Worm (Caenorhabditis elegans) whole organism, mixed stage, embryonic: ENCODE data around the gene T12G3.2.

ENCODE experiments used
- M03D4.4 ChIP-seq: sonication (generic microtip); optimal IDR thresholded peaks from 2 replicates; lab custom pipeline; 2017; ENCODE audit warnings: mild to moderate bottlenecking, missing genetic modification characterization, missing compliant biosample characterization
- bed-3 ChIP-seq: fragments of 200-800 bp; sonication (Bioruptor generic); optimal IDR thresholded peaks from 3 replicates; lab custom pipeline; 2018; ENCODE audit warnings: mild to moderate bottlenecking, missing genetic modification characterization, moderate library complexity, missing compliant biosample characterization
- blmp-1 ChIP-seq: fragments of 150-350 bp; optimal IDR thresholded peaks from 2 replicates; lab custom pipeline; 2014; ENCODE audit warnings: missing biosample characterization, missing genetic modification characterization
- ceh-39 ChIP-seq: fragments of 150-350 bp; optimal IDR thresholded peaks from 2 replicates; lab custom pipeline; 2014; ENCODE audit warnings: missing biosample characterization, missing genetic modification characterization
- ceh-43 ChIP-seq: fragments of 200-800 bp; sonication (Bioruptor generic); optimal IDR thresholded peaks from 2 replicates; lab custom pipeline; 2018; ENCODE audit warnings: mild to moderate bottlenecking, missing genetic modification characterization, moderate library complexity, missing compliant biosample characterization
- ceh-83 ChIP-seq: fragments of 200-800 bp; sonication (Bioruptor generic); optimal IDR thresholded peaks from 2 replicates; lab custom pipeline; 2018; ENCODE audit warnings: mild to moderate bottlenecking, missing genetic modification characterization, missing compliant biosample characterization
- ces-1 ChIP-seq: fragments of 150-350 bp; optimal IDR thresholded peaks from 2 replicates; lab custom pipeline; 2014; ENCODE audit warnings: missing biosample characterization, missing genetic modification reagents, missing genetic modification characterization
- cnd-1 ChIP-seq: fragments of 200-800 bp; sonication (Bioruptor generic); optimal IDR thresholded peaks from 2 replicates; lab custom pipeline; 2018; ENCODE audit warnings: mild to moderate bottlenecking, missing genetic modification characterization, missing compliant biosample characterization
- drap-1 ChIP-seq: fragments of 200-800 bp; sonication (Bioruptor generic); optimal IDR thresholded peaks from 3 replicates; lab custom pipeline; 2018; ENCODE audit warnings: mild to moderate bottlenecking, missing genetic modification characterization, missing compliant biosample characterization
- elt-1 ChIP-seq: sonication (generic microtip); optimal IDR thresholded peaks from 2 replicates; lab custom pipeline; 2017; ENCODE audit warnings: missing genetic modification characterization, mild to moderate bottlenecking, missing compliant biosample characterization, antibody characterized with exemption, moderate library complexity, borderline replicate concordance; ENCODE audit not compliant: insufficient read depth
- elt-3 ChIP-seq: fragments of 150-350 bp; optimal IDR thresholded peaks from 2 replicates; lab custom pipeline; 2014; ENCODE audit warnings: missing biosample characterization, missing genetic modification characterization
- flh-1 ChIP-seq: fragments of 200-800 bp; sonication (Bioruptor generic); optimal IDR thresholded peaks from 2 replicates; lab custom pipeline; 2018; ENCODE audit warnings: mild to moderate bottlenecking, missing genetic modification characterization, moderate library complexity, missing compliant biosample characterization
- ham-2 ChIP-seq: fragments of 200-800 bp; sonication (Bioruptor generic); optimal IDR thresholded peaks from 2 replicates; lab custom pipeline; 2018; ENCODE audit warnings: mild to moderate bottlenecking, missing genetic modification characterization, missing compliant biosample characterization
- hlh-1 ChIP-seq: fragments of 150-350 bp; optimal IDR thresholded peaks from 2 replicates; lab custom pipeline; 2014; ENCODE audit warnings: missing biosample characterization, missing genetic modification reagents, missing genetic modification characterization
- lin-13 ChIP-seq: fragments of 150-350 bp; optimal IDR thresholded peaks from 2 replicates; lab custom pipeline; 2014; ENCODE audit warnings: missing biosample characterization, missing genetic modification characterization
- lin-32 ChIP-seq: fragments of 200-800 bp; sonication (Bioruptor generic); optimal IDR thresholded peaks from 2 replicates; lab custom pipeline; 2018; ENCODE audit warnings: mild to moderate bottlenecking, missing genetic modification characterization, missing compliant biosample characterization
- mab-5 ChIP-seq: fragments of 150-350 bp; optimal IDR thresholded peaks from 2 replicates; lab custom pipeline; 2014; ENCODE audit warnings: missing biosample characterization, missing genetic modification characterization
- mep-1 ChIP-seq: fragments of 150-350 bp; optimal IDR thresholded peaks from 2 replicates; lab custom pipeline; 2017; ENCODE audit warnings: missing biosample characterization, missing genetic modification reagents, missing genetic modification characterization, inconsistent platforms
- mls-2 ChIP-seq: sonication (generic microtip); optimal IDR thresholded peaks from 2 replicates; lab custom pipeline; 2016; ENCODE audit warnings: mild to moderate bottlenecking, missing genetic modification characterization, moderate library complexity, missing compliant biosample characterization
- nhr-12 ChIP-seq: fragments of 150-350 bp; optimal IDR thresholded peaks from 2 replicates; lab custom pipeline; 2014; ENCODE audit warnings: missing biosample characterization, missing genetic modification characterization
- nhr-2 ChIP-seq: fragments of 150-350 bp; optimal IDR thresholded peaks from 2 replicates; lab custom pipeline; 2014; ENCODE audit warnings: missing biosample characterization, missing genetic modification characterization
- nhr-28 ChIP-seq: fragments of 150-350 bp; optimal IDR thresholded peaks from 2 replicates; lab custom pipeline; 2014; ENCODE audit warnings: missing biosample characterization, missing genetic modification characterization
- nhr-76 ChIP-seq: sonication (generic microtip); optimal IDR thresholded peaks from 2 replicates; lab custom pipeline; 2017; ENCODE audit warnings: missing biosample characterization, missing genetic modification characterization
- pha-4 ChIP-seq: fragments of 150-350 bp; optimal IDR thresholded peaks from 2 replicates; lab custom pipeline; 2018; ENCODE audit warnings: missing biosample characterization, missing genetic modification reagents, missing genetic modification characterization
- sem-2 ChIP-seq: fragments of 200-800 bp; sonication (Bioruptor generic); optimal IDR thresholded peaks from 2 replicates; lab custom pipeline; 2018; ENCODE audit warnings: mild to moderate bottlenecking, missing genetic modification characterization, missing compliant biosample characterization
- snpc-4 ChIP-seq: fragments of 150-350 bp; optimal IDR thresholded peaks from 2 replicates; lab custom pipeline; 2014; ENCODE audit warnings: missing biosample characterization, missing genetic modification characterization
- sptf-1 ChIP-seq: sonication (generic microtip); optimal IDR thresholded peaks from 2 replicates; lab custom pipeline; 2017; ENCODE audit warnings: mild to moderate bottlenecking, missing genetic modification characterization, moderate library complexity, missing compliant biosample characterization
- tbx-8 ChIP-seq: fragments of 200-800 bp; sonication (Bioruptor generic); optimal IDR thresholded peaks from 2 replicates; lab custom pipeline; 2018; ENCODE audit warnings: mild to moderate bottlenecking, missing genetic modification characterization, moderate library complexity, missing compliant biosample characterization
- unc-120 ChIP-seq: sonication (generic microtip); optimal IDR thresholded peaks from 2 replicates; lab custom pipeline; 2017; ENCODE audit warnings: missing genetic modification characterization, missing compliant biosample characterization; ENCODE audit not compliant: poor library complexity, severe bottlenecking
- unc-39 ChIP-seq: fragments of 150-350 bp; optimal IDR thresholded peaks from 2 replicates; lab custom pipeline; 2014; ENCODE audit warnings: missing biosample characterization, missing genetic modification characterization
- zip-8 ChIP-seq: fragments of 150-350 bp; optimal IDR thresholded peaks from 2 replicates; lab custom pipeline; 2014; ENCODE audit warnings: missing biosample characterization, missing genetic modification characterization
- ztf-11 ChIP-seq: fragments of 150-350 bp; optimal IDR thresholded peaks from 2 replicates; lab custom pipeline; 2014; ENCODE audit warnings: missing biosample characterization, missing genetic modification characterization

T12G3.2 gene

DNA sequence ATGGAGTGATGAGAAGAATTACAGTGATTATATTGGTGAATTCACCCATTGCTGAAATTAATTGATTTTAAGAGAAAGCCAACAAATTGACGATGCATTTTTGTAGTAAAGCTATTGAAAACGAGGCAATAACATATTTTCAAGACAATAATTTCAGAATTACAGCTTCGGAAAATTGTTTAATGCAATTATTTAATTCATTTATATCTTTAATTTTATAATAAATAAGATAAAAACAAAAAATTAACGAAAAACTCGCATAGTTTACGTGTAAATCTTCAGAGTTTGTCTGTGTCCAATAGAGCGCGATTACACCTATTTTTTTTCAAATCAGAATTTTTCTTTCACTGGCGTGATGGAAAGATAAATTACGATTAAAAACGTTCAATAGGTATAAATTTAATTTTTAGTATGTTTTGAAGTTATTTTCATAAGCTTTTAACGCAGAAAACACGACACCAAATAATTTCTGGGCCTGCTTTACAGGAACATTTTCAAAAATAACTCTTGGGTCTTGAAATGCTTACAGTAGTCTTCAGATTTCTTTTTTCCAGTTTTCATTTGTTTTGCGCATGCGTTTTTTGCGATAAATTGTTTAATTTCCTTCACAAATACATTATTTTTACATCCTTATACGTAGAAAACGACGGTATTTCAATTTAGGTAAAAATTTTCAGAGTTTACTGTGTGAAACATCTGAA, 31.5 kb upstream of the T12G3.2 start, which contains the start of gene tmed-1:
Gene tmed-1, minus strand, starts transcription at position 51 of the 701 bp plus-strand sequence.
- TF ChIP-seq ceh-39 (no peak), zip-8 (tag; lab: Kevin White, UChicago) (no peak), ztf-11 (tag; lab: Kevin White, UChicago) (no peak), nhr-28 (tag; lab: Kevin White, UChicago) (no peak), M03D4.4 (tag; lab: Kevin White, UChicago) (no peak), bed-3 (GFP tag; lab: Kevin White, UChicago) (no peak), unc-39 (no peak), cnd-1 (tag; lab: Kevin White, UChicago) (no peak), mls-2 (tag; lab: Kevin White, UChicago) (no peak), lin-32 (GFP tag; lab: Kevin White, UChicago) (no peak), sem-2 (GFP tag; lab: Kevin White, UChicago) (no peak), mep-1 (tag; lab: Kevin White, UChicago) (no peak), elt-3 (no peak), hlh-1 (tag; lab: Kevin White, UChicago) (no peak), snpc-4 (tag; lab: Kevin White, UChicago) (no peak), sptf-1 (tag; lab: Kevin White, UChicago) (no peak), blmp-1 (tag; lab: Kevin White, UChicago) (no peak), lin-13 (no peak), ceh-83 (GFP tag; lab: Kevin White, UChicago) (no peak), drap-1 (GFP tag; lab: Kevin White, UChicago) (no peak)

DNA sequence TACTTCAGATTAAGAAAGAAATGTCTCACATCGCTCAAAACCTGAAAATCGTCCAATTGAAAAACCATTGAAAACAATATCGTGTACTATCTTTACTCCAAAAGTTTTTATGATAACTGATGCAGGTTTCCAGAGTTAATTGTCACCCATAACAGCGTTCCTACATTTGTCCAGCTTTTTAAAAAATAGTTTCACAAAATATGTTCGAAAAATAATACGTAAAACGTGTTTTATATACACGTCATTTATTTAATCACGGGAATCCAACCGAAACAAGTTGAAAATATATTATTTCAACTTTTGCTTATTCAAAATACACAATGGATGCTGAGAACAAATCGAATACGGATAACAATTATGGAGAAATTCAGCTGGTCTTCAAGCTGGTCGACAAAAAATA, 28.7 kb upstream of the T12G3.2 start, which contains the start of gene K08E4.7:
Gene K08E4.7, plus strand, starts transcription at position 301 of the 400 bp plus-strand sequence.
- TF ChIP-seq ceh-43 (GFP tag; lab: Kevin White, UChicago) (no peak), nhr-2 (tag; lab: Kevin White, UChicago) (no peak), ztf-11 (tag; lab: Kevin White, UChicago) (no peak), lin-32 (GFP tag; lab: Kevin White, UChicago) (no peak), sptf-1 (tag; lab: Kevin White, UChicago) (no peak), elt-3 (no peak), snpc-4 (tag; lab: Kevin White, UChicago) (no peak), mab-5 (no peak), ceh-83 (GFP tag; lab: Kevin White, UChicago) (no peak), pha-4 (tag; lab: Kevin White, UChicago) (no peak), zip-8 (tag; lab: Kevin White, UChicago) (no peak), unc-120 (no peak), ces-1 (GFP tag; lab: Kevin White, UChicago) (no peak), sem-2 (GFP tag; lab: Kevin White, UChicago) (no peak), ham-2 (no peak), flh-1 (GFP tag; lab: Kevin White, UChicago) (no peak), nhr-12 (no peak)

DNA sequence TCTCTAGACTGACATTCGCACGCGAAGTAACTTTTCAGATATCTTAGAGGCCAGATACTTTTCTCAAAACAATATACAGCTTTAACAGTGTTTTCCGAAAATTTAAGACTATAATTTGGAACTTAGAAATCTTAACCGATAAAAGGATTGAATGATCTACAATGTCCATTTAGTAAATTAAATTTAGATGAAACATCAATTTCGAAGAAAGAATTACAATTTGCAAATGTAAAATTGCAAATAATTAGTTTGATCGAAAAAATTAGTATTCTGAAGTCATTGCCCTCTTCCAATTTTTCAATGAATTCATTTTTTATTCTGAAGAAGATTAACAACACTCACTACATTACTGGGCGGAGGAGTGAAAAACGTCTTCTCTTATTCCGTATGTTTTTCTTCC, 21.8 kb upstream of the T12G3.2 start, which contains the start of gene bath-37:
Gene bath-37, plus strand, starts transcription at position 301 of the 400 bp plus-strand sequence.
- no peak for TF ChIP-seq snpc-4 (tag; lab: Kevin White, UChicago)
- no peak for TF ChIP-seq nhr-2 (tag; lab: Kevin White, UChicago)
- no peak for TF ChIP-seq nhr-28 (tag; lab: Kevin White, UChicago)
- no peak for TF ChIP-seq lin-13

DNA sequence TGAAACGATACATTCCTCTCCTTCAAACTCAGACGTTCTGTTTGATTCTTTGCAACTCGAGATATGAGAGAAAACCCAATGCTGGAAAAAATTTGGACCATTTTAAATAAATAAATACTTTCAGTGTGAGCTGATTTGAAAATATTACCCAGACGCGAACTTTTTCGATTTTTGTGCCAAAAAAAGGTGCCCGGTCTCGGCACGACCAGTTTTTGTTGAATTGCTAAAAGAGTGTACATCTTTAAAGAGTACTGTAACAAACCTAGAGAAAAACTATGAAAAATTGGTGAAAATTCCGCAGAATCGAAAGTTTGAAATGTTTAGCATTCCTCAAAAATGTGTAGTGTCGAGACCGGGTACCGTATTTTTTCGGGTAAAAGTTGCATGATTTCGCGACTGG, 14.5 kb upstream of the T12G3.2 start, which contains the start of gene K08E4.8:
Gene K08E4.8, minus strand, starts transcription at position 101 of the 400 bp plus-strand sequence.
- TF ChIP-seq zip-8 (tag; lab: Kevin White, UChicago) (no peak), nhr-12 (no peak), mls-2 (tag; lab: Kevin White, UChicago) (no peak), nhr-76 (tag; lab: Kevin White, UChicago) (no peak), tbx-8 (GFP tag; lab: Kevin White, UChicago) (no peak), cnd-1 (tag; lab: Kevin White, UChicago) (no peak), ceh-43 (GFP tag; lab: Kevin White, UChicago) (no peak), ztf-11 (tag; lab: Kevin White, UChicago) (no peak), nhr-2 (tag; lab: Kevin White, UChicago) (no peak), elt-1 (tag; lab: Kevin White, UChicago) (no peak), ceh-83 (GFP tag; lab: Kevin White, UChicago) (no peak), ceh-39 (no peak), flh-1 (GFP tag; lab: Kevin White, UChicago) (no peak), mep-1 (tag; lab: Kevin White, UChicago) (no peak), unc-39 (no peak), ces-1 (GFP tag; lab: Kevin White, UChicago) (no peak)
- TF ChIP-seq, all 35 proteins: peak for 0
